Worm (Caenorhabditis elegans): ENCODE data around the gene ZK84.2.

Gene ZK84.2

ce11 chrII:6061495-6061894, 47.3 kb downstream of the ZK84.2 start (continued):
- TF ChIP-seq hlh-4 (tag; optimal IDR thresholded peaks at IDR 0.05) (peak; percentile 81), aha-1 (tag; optimal IDR thresholded peaks at IDR 0.05) (no peak), nhr-237 (tag; optimal IDR thresholded peaks at IDR 0.05) (no peak), egl-27 (tag; optimal IDR thresholded peaks at IDR 0.05) (no peak), nhr-71 (tag; optimal IDR thresholded peaks at IDR 0.05) (peak; percentile 95), nhr-11 (tag; optimal IDR thresholded peaks at IDR 0.05) (peak; percentile 49), ztf-11 (tag; optimal IDR thresholded peaks at IDR 0.05) (peak in 1 of 2 experiments; percentile 98), efl-3 (GFP tag; optimal IDR thresholded peaks at IDR 0.05) (peak; percentile 73), unc-86 (tag; optimal IDR thresholded peaks at IDR 0.05) (peak; percentile 79), ztf-4 (tag; optimal IDR thresholded peaks at IDR 0.05) (peak; percentile 76), unc-98 (GFP tag; IDR thresholded peaks at IDR 0.05) (peak; percentile 74), ama-1 (optimal IDR thresholded peaks at IDR 0.05) (no peak), nhr-85 (tag) (peak; percentile 95), C04F5.9 (tag; optimal IDR thresholded peaks at IDR 0.05) (peak; percentile 94), tlp-1 (tag; optimal IDR thresholded peaks at IDR 0.05) (no peak), mdl-1 (tag; optimal IDR thresholded peaks at IDR 0.05) (peak in 1 of 2 experiments; percentile 62), grh-1 (GFP tag; IDR thresholded peaks at IDR 0.05) (peak; percentile 81), pax-3 (tag; optimal IDR thresholded peaks at IDR 0.05) (peak; percentile 93), snu-23 (GFP tag; optimal IDR thresholded peaks at IDR 0.05) (peak; percentile 93), zip-4 (GFP tag; optimal IDR thresholded peaks at IDR 0.05) (peak; percentile 57), nhr-76 (tag; optimal IDR thresholded peaks at IDR 0.05) (no peak), egl-13 (tag; optimal IDR thresholded peaks at IDR 0.05) (peak; percentile 97), vab-15 (tag; optimal IDR thresholded peaks at IDR 0.05) (peak; percentile 44), zag-1 (tag; optimal IDR thresholded peaks at IDR 0.05) (no peak), sptf-1 (tag; optimal IDR thresholded peaks at IDR 0.05) (no peak), unc-62 (GFP tag; optimal IDR thresholded peaks at IDR 0.05) (no peak), fos-1 (tag; optimal IDR thresholded peaks at IDR 0.05) (peak; percentile 1), Y116A8C.19 (tag; optimal IDR thresholded peaks at IDR 0.05; ENCODE audit: borderline replicate concordance) (peak; percentile 95), F16B12.6 (tag; optimal IDR thresholded peaks at IDR 0.05) (peak; percentile 43), lsy-2 (tag; optimal IDR thresholded peaks at IDR 0.05) (peak; percentile 84 to 91), ceh-82 (tag; optimal IDR thresholded peaks at IDR 0.05) (peak; percentile 61 to 76 (median 71)), lin-15B (tag; optimal IDR thresholded peaks at IDR 0.05) (peak; percentile 63), dpl-1 (GFP tag; optimal IDR thresholded peaks at IDR 0.05) (peak; percentile 95 to 98 (median 97)), aly-2 (tag; optimal IDR thresholded peaks at IDR 0.05) (peak; percentile 59), rnt-1 (tag; optimal IDR thresholded peaks at IDR 0.05) (peak; percentile 99), skn-1 (tag; optimal IDR thresholded peaks at IDR 0.05) (peak; percentile 71), sox-4 (tag; optimal IDR thresholded peaks at IDR 0.05) (peak; percentile 96), nhr-20 (tag; optimal IDR thresholded peaks at IDR 0.05) (peak; percentile 94), nhr-77 (tag; optimal IDR thresholded peaks at IDR 0.05) (no peak), lin-39 (tag; optimal IDR thresholded peaks at IDR 0.05) (peak; percentile 85), mep-1 (tag; optimal IDR thresholded peaks at IDR 0.05) (peak; percentile 86), mab-9 (GFP tag; IDR thresholded peaks at IDR 0.05) (peak; percentile 67; the same call in 1 of the 2 replicates), xbp-1 (tag; optimal IDR thresholded peaks at IDR 0.05) (peak; percentile 91), unc-130 (tag; optimal IDR thresholded peaks at IDR 0.05) (peak; percentile 87), nhr-47 (tag; optimal IDR thresholded peaks at IDR 0.05) (peak; percentile 94), irx-1 (tag; optimal IDR thresholded peaks at IDR 0.05) (peak; percentile 96), fkh-8 (tag; optimal IDR thresholded peaks at IDR 0.05) (peak; percentile 73), ceh-88 (GFP tag; IDR thresholded peaks at IDR 0.05) (peak; percentile 82), C16A3.4 (tag; optimal IDR thresholded peaks at IDR 0.05) (peak; percentile 58), ces-1 (GFP tag; optimal IDR thresholded peaks at IDR 0.05) (no peak), nhr-12 (tag; optimal IDR thresholded peaks at IDR 0.05) (no peak), lin-14 (GFP tag; optimal IDR thresholded peaks at IDR 0.05) (peak; percentile 82), mef-2 (tag; optimal IDR thresholded peaks at IDR 0.05) (no peak), elt-3 (tag; optimal IDR thresholded peaks at IDR 0.05) (peak in 2 of 6 experiments; percentile 75 to 80)
